Worm (Caenorhabditis elegans) whole organism, L4 larva: Measurements from ENCODE around the gene gst-41.
A peak's percentile ranks its signal among the peaks of the same experiment; 100 is the strongest.

Experiments used
- F37D6.2 ChIP-seq: sonication (generic microtip); optimal IDR thresholded peaks from 2 replicates; lab custom pipeline; 2016; ENCODE audit warnings: mild to moderate bottlenecking, missing genetic modification characterization, missing compliant biosample characterization
- F44E2.7 ChIP-seq: fragments of 200-800 bp; sonication (Bioruptor generic); IDR thresholded peaks from 2 replicates; pipeline ENCODE4 v2.1.2; 2022; ENCODE audit warnings: missing genetic modification characterization, missing compliant biosample characterization
- R02D3.7 ChIP-seq: fragments of 150-350 bp; sonication (generic microtip); optimal IDR thresholded peaks from 3 replicates; lab custom pipeline; 2014; ENCODE audit warnings: missing biosample characterization, missing genetic modification characterization
- T26A8.4 ChIP-seq: fragments of 200-800 bp; sonication (Bioruptor generic); IDR thresholded peaks from 2 replicates; pipeline ENCODE4 v1.3.6; 2022; ENCODE audit warnings: missing genetic modification characterization, missing compliant biosample characterization
- Y5F2A.4 ChIP-seq: fragments of 200-800 bp; sonication (Bioruptor generic); optimal IDR thresholded peaks from 2 replicates; lab custom pipeline; 2018; ENCODE audit warnings: mild to moderate bottlenecking, missing genetic modification characterization, missing compliant biosample characterization
- ZK337.2 ChIP-seq: fragments of 200-800 bp; sonication (Bioruptor generic); IDR thresholded peaks from 2 replicates; pipeline ENCODE4 v1.3.6; 2022; ENCODE audit warnings: missing genetic modification reagents, missing genetic modification characterization, missing compliant biosample characterization
- ZK546.5 ChIP-seq, 2 experiments: sonication (generic microtip); optimal IDR thresholded peaks; 2 replicates each; lab custom pipeline; 2017; ENCODE audit warnings: missing biosample characterization in 2 of 2, missing genetic modification characterization in 2 of 2
- aha-1 ChIP-seq: fragments of 150-350 bp; peaks from one replicate; lab custom pipeline; 2014; ENCODE audit warnings: missing biosample characterization, missing genetic modification characterization
- ceh-20 ChIP-seq: fragments of 200-800 bp; sonication (Bioruptor generic); IDR thresholded peaks from 2 replicates; pipeline ENCODE4 v1.3.6; 2022; ENCODE audit warnings: missing genetic modification reagents, missing genetic modification characterization, missing compliant biosample characterization
- ceh-44 ChIP-seq: fragments of 200-800 bp; sonication (Bioruptor generic); IDR thresholded peaks from 2 replicates; pipeline ENCODE4 v1.3.6; 2022; ENCODE audit warnings: missing genetic modification reagents, missing genetic modification characterization, missing compliant biosample characterization
- ctbp-1 ChIP-seq: fragments of 200-800 bp; sonication (Bioruptor generic); IDR thresholded peaks from 2 replicates; pipeline ENCODE4 v1.3.6; 2022; ENCODE audit warnings: missing genetic modification reagents, missing genetic modification characterization, missing compliant biosample characterization
- daf-16 ChIP-seq, 3 experiments: sonication (generic microtip); optimal IDR thresholded peaks; 2 replicates each; lab custom pipeline; 2016 to 2017; ENCODE audit warnings: missing genetic modification characterization in 3 of 3, missing genetic modification reagents in 3 of 3, mild to moderate bottlenecking in 2 of 3, missing compliant biosample characterization in 2 of 3, missing biosample characterization in 1 of 3, moderate library complexity in 1 of 3
- dmd-6 ChIP-seq: fragments of 200-800 bp; sonication (Bioruptor generic); IDR thresholded peaks from 2 replicates; pipeline ENCODE4 v1.3.6; 2022; ENCODE audit warnings: missing genetic modification reagents, missing genetic modification characterization, missing compliant biosample characterization
- dmd-9 ChIP-seq: fragments of 200-800 bp; sonication (Bioruptor generic); IDR thresholded peaks from 2 replicates; pipeline ENCODE4 v1.3.6; 2022; ENCODE audit warnings: missing genetic modification reagents, missing genetic modification characterization, missing compliant biosample characterization
- duxl-1 ChIP-seq: sonication (generic microtip); optimal IDR thresholded peaks from 2 replicates; lab custom pipeline; 2016; ENCODE audit warnings: mild to moderate bottlenecking, missing genetic modification characterization, moderate library complexity, missing compliant biosample characterization; ENCODE audit not compliant: poor library complexity
- egl-27 ChIP-seq: sonication (generic microtip); optimal IDR thresholded peaks from 3 replicates; lab custom pipeline; 2017; ENCODE audit warnings: missing biosample characterization, missing genetic modification reagents, missing genetic modification characterization
- egl-43 ChIP-seq: fragments of 200-800 bp; sonication (Bioruptor generic); IDR thresholded peaks from 2 replicates; pipeline ENCODE4 v1.3.6; 2022; ENCODE audit warnings: missing genetic modification reagents, missing genetic modification characterization, missing compliant biosample characterization
- hlh-11 ChIP-seq: fragments of 200-800 bp; sonication (Bioruptor generic); optimal IDR thresholded peaks from 2 replicates; lab custom pipeline; 2018; ENCODE audit warnings: mild to moderate bottlenecking, missing genetic modification characterization, missing compliant biosample characterization
- lim-7 ChIP-seq: fragments of 200-800 bp; sonication (Bioruptor generic); IDR thresholded peaks from 2 replicates; pipeline ENCODE4 v1.3.6; 2022; ENCODE audit warnings: missing genetic modification characterization, missing compliant biosample characterization
- lin-39 ChIP-seq: fragments of 150-350 bp; optimal IDR thresholded peaks from 2 replicates; lab custom pipeline; 2014; ENCODE audit warnings: missing biosample characterization, missing genetic modification reagents, missing genetic modification characterization
- lir-3 ChIP-seq: sonication (generic microtip); optimal IDR thresholded peaks from 2 replicates; lab custom pipeline; 2016; ENCODE audit warnings: mild to moderate bottlenecking, missing genetic modification characterization, missing compliant biosample characterization
- mdl-1 ChIP-seq, 2 experiments: fragments of 150-350 bp in 1 of 2; sonication (generic microtip) in 1 of 2; optimal IDR thresholded peaks; 2 replicates each; lab custom pipeline; 2014 to 2017; ENCODE audit warnings: missing biosample characterization in 2 of 2, missing genetic modification characterization in 2 of 2
- mdt-29 ChIP-seq: fragments of 200-800 bp; sonication (Bioruptor generic); IDR thresholded peaks from 2 replicates; pipeline ENCODE4 v1.3.6; 2022; ENCODE audit warnings: missing genetic modification reagents, missing genetic modification characterization, missing compliant biosample characterization
- mep-1 ChIP-seq: fragments of 150-350 bp; sonication (generic microtip); optimal IDR thresholded peaks from 3 replicates; lab custom pipeline; 2014; ENCODE audit warnings: missing biosample characterization, missing genetic modification characterization
- mxl-2 ChIP-seq: fragments of 200-800 bp; sonication (Bioruptor generic); conservative IDR thresholded peaks from 2 replicates; pipeline ENCODE4 v1.3.6; 2022; ENCODE audit warnings: missing genetic modification reagents, missing genetic modification characterization, missing compliant biosample characterization
- mxl-3 ChIP-seq: fragments of 200-800 bp; sonication (Bioruptor generic); optimal IDR thresholded peaks from 2 replicates; lab custom pipeline; 2018; ENCODE audit warnings: mild to moderate bottlenecking, missing genetic modification characterization, missing compliant biosample characterization
- nhr-11 ChIP-seq: fragments of 150-350 bp; optimal IDR thresholded peaks from 2 replicates; lab custom pipeline; 2014; ENCODE audit warnings: missing biosample characterization, missing genetic modification characterization
- nhr-28 ChIP-seq: fragments of 150-350 bp; optimal IDR thresholded peaks from 2 replicates; lab custom pipeline; 2014; ENCODE audit warnings: missing biosample characterization, missing genetic modification characterization
- pqm-1 ChIP-seq: sonication (generic microtip); optimal IDR thresholded peaks from 2 replicates; lab custom pipeline; 2017; ENCODE audit warnings: missing biosample characterization, missing genetic modification characterization
- unc-62 ChIP-seq, 3 experiments: fragments of 150-350 bp in 1 of 3; sonication (generic microtip); optimal IDR thresholded peaks in 2 of 3; peaks in 1 of 3; 1 replicate in 1 of 3; 2 replicates in 2 of 3; lab custom pipeline; 2014 to 2017; ENCODE audit warnings: missing biosample characterization in 3 of 3, missing genetic modification characterization in 3 of 3, missing genetic modification reagents in 3 of 3, missing genotype in 1 of 3
- vab-7 ChIP-seq: fragments of 200-800 bp; sonication (Bioruptor generic); IDR thresholded peaks from 2 replicates; pipeline ENCODE4 v1.3.6; 2022; ENCODE audit warnings: missing genetic modification reagents, missing genetic modification characterization, missing compliant biosample characterization
- zfp-3 ChIP-seq: fragments of 200-800 bp; sonication (Bioruptor generic); conservative IDR thresholded peaks from 2 replicates; pipeline ENCODE4 v1.3.6; 2022; ENCODE audit warnings: missing genetic modification reagents, missing genetic modification characterization, missing compliant biosample characterization
- zip-11 ChIP-seq: fragments of 200-800 bp; sonication (Bioruptor generic); IDR thresholded peaks from 2 replicates; pipeline ENCODE4 v1.3.6; 2022; ENCODE audit warnings: missing genetic modification characterization, missing compliant biosample characterization
- ztf-11 ChIP-seq: fragments of 150-350 bp; optimal IDR thresholded peaks from 2 replicates; lab custom pipeline; 2014; ENCODE audit warnings: missing biosample characterization, missing genetic modification characterization

Gene gst-41

ce11 chrV:7428880-7429279, 29.8 kb upstream of the gst-41 start, which contains the start of gene srw-69 (continued):
- TF ChIP-seq dmd-9 (GFP tag; lab: Robert Waterston, UW) (no peak), duxl-1 (tag; lab: Kevin White, UChicago) (no peak), Y5F2A.4 (GFP tag; lab: Kevin White, UChicago) (no peak), mdt-29 (GFP tag; lab: Robert Waterston, UW) (no peak)

- TF ChIP-seq pqm-1: no peak
- TF ChIP-seq lim-7: no peak
- TF ChIP-seq ceh-20 (GFP tag; lab: Robert Waterston, UW): no peak
- TF ChIP-seq mxl-2 (GFP tag; lab: Robert Waterston, UW): no peak
- TF ChIP-seq egl-43: no peak
- TF ChIP-seq ZK337.2 (GFP tag; lab: Robert Waterston, UW): no peak
- TF ChIP-seq hlh-11 (tag; lab: Kevin White, UChicago): no peak
- TF ChIP-seq mep-1 (tag; lab: Kevin White, UChicago): no peak
- TF ChIP-seq lin-39: no peak
- TF ChIP-seq F37D6.2 (tag; lab: Kevin White, UChicago): no peak
- TF ChIP-seq daf-16 (GFP tag; optimal IDR thresholded peaks at IDR 0.05; lab: Kevin White, UChicago): no peak
- TF ChIP-seq daf-16 (tag; optimal IDR thresholded peaks at IDR 0.05; lab: Kevin White, UChicago): no peak
- no peak for TF ChIP-seq ceh-44
- no peak for TF ChIP-seq lir-3 (tag; lab: Kevin White, UChicago)
- no peak for TF ChIP-seq aha-1
- TF ChIP-seq mdl-1 (tag; optimal IDR thresholded peaks at IDR 0.05; lab: Kevin White, UChicago): no peak
- no peak for TF ChIP-seq zip-11
Observed at ce11 chrV:7426594-7426993, 27.5 kb upstream of the gst-41 start, which contains the start of gene srw-68. Gene srw-68, minus strand, starts transcription at chrV:7426694.

- TF ChIP-seq unc-62 (GFP tag; optimal IDR thresholded peaks at IDR 0.05 in 1 of 2; lab: Kevin White, UChicago): peak in 1 of 2 experiments; percentile 74
- no peak for TF ChIP-seq unc-62 (tag; optimal IDR thresholded peaks at IDR 0.05; lab: Kevin White, UChicago)
- no peak for TF ChIP-seq nhr-11 (tag; lab: Kevin White, UChicago)
Observed at ce11 chrV:7424336-7424735, 25.2 kb upstream of the gst-41 start, which contains the start of gene F18E3.10. Gene F18E3.10, minus strand, starts transcription at chrV:7424436.

ce11 chrV:7420162-7420561, 21.1 kb upstream of the gst-41 start, which contains the start of gene srxa-4:
Gene srxa-4, plus strand, starts transcription at chrV:7420462.
- TF ChIP-seq T26A8.4 (GFP tag; lab: Robert Waterston, UW): no peak
- TF ChIP-seq mep-1 (tag; lab: Kevin White, UChicago): no peak
- no peak for TF ChIP-seq ztf-11 (tag; lab: Kevin White, UChicago)
- no peak for TF ChIP-seq vab-7 (GFP tag; lab: Robert Waterston, UW)
- no peak for TF ChIP-seq egl-27
- no peak for TF ChIP-seq dmd-6
- TF ChIP-seq unc-62 (GFP tag; optimal IDR thresholded peaks at IDR 0.05 in 1 of 2; lab: Kevin White, UChicago): no peak
- TF ChIP-seq unc-62 (tag; optimal IDR thresholded peaks at IDR 0.05; lab: Kevin White, UChicago): no peak
- TF ChIP-seq mxl-3: no peak
- TF ChIP-seq zfp-3 (GFP tag; lab: Robert Waterston, UW): no peak
- TF ChIP-seq nhr-28 (tag; lab: Kevin White, UChicago): no peak
- no peak for TF ChIP-seq ctbp-1 (GFP tag; lab: Robert Waterston, UW)
- no peak for TF ChIP-seq R02D3.7 (tag; lab: Kevin White, UChicago)
- no peak for TF ChIP-seq ZK546.5 (tag; optimal IDR thresholded peaks at IDR 0.05; lab: Kevin White, UChicago)
- no peak for TF ChIP-seq F44E2.7 (GFP tag; lab: Robert Waterston, UW)
- TF ChIP-seq, all 104 proteins: peak for 0
